Worm (Caenorhabditis elegans) whole organism, L3 larva: Measurements from ENCODE around the gene str-139.
A peak's percentile ranks its signal among the peaks of the same experiment; 100 is the strongest.

Source experiments
- R02D3.7 ChIP-seq: fragments of 150-350 bp; optimal IDR thresholded peaks from 2 replicates; lab custom pipeline; 2014; ENCODE audit warnings: missing biosample characterization, missing genetic modification characterization
- elt-1 ChIP-seq: fragments of 150-350 bp; optimal IDR thresholded peaks from 2 replicates; lab custom pipeline; 2014; ENCODE audit warnings: missing biosample characterization, missing genetic modification characterization
- fos-1 ChIP-seq: fragments of 150-350 bp; optimal IDR thresholded peaks from 2 replicates; lab custom pipeline; 2014; ENCODE audit warnings: missing biosample characterization, missing genetic modification characterization
- jun-1 ChIP-seq: fragments of 150-350 bp; optimal IDR thresholded peaks from 2 replicates; lab custom pipeline; 2014; ENCODE audit warnings: missing biosample characterization, missing genetic modification reagents, missing genetic modification characterization
- mdl-1 ChIP-seq: fragments of 150-350 bp; optimal IDR thresholded peaks from 2 replicates; lab custom pipeline; 2014; ENCODE audit warnings: missing biosample characterization, missing genetic modification characterization
- nhr-237 ChIP-seq: fragments of 150-350 bp; optimal IDR thresholded peaks from 2 replicates; lab custom pipeline; 2014; ENCODE audit warnings: missing biosample characterization, missing genetic modification characterization
- nhr-25 ChIP-seq: sonication (generic microtip); optimal IDR thresholded peaks from 2 replicates; lab custom pipeline; 2017; ENCODE audit warnings: missing biosample characterization, missing genetic modification characterization
- nhr-43 ChIP-seq: sonication (generic microtip); optimal IDR thresholded peaks from 2 replicates; lab custom pipeline; 2016; ENCODE audit warnings: mild to moderate bottlenecking, missing genetic modification characterization, missing compliant biosample characterization; ENCODE audit not compliant: poor library complexity, severe bottlenecking
- pqm-1 ChIP-seq: fragments of 150-350 bp; optimal IDR thresholded peaks from 2 replicates; lab custom pipeline; 2017; ENCODE audit warnings: missing biosample characterization, missing genetic modification characterization, inconsistent platforms
- skn-1 ChIP-seq: fragments of 150-350 bp; optimal IDR thresholded peaks from 2 replicates; lab custom pipeline; 2014; ENCODE audit warnings: missing biosample characterization, missing genetic modification characterization
- unc-62 ChIP-seq: fragments of 150-350 bp; sonication (generic microtip); optimal IDR thresholded peaks from 4 replicates; lab custom pipeline; 2014; ENCODE audit warnings: missing biosample characterization, missing genetic modification reagents, missing genetic modification characterization

DNA sequence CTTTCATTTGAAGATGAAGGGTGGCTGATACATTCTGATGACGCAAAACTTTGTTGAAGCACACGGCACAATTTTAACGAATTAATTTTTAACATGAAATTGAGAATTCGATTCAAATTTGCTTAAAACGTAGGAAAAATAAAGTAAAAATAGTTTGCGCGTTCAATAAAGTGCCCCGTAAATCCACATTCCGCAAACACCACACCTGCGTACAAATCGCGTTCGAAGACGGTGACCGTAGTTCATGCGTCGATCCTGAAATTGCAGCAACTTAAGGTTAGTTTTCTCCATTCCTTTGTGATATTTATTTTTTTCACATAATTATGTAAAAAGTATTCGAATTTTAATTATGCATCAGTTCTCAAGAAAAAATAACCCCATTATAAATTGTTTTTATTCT, 37.2 kb downstream of the str-139 start, which contains the start of gene F43H9.3:
- TF ChIP-seq elt-1 (tag; lab: Kevin White, UChicago): no peak
- TF ChIP-seq unc-62 (GFP tag; lab: Kevin White, UChicago): no peak
- no peak for TF ChIP-seq nhr-25 (tag; lab: Kevin White, UChicago)
- no peak for TF ChIP-seq skn-1 (tag; lab: Kevin White, UChicago)
- no peak for TF ChIP-seq jun-1 (tag; lab: Kevin White, UChicago)
- no peak for TF ChIP-seq nhr-237
- TF ChIP-seq pqm-1: no peak
- no peak for TF ChIP-seq fos-1 (tag; lab: Kevin White, UChicago)
- TF ChIP-seq nhr-43 (tag; lab: Kevin White, UChicago): no peak
- TF ChIP-seq mdl-1 (tag; lab: Kevin White, UChicago): no peak
- peak; percentile 89 for TF ChIP-seq R02D3.7 (tag; lab: Kevin White, UChicago)
